Worm (Caenorhabditis elegans) whole organism, L1 larva: Measurements from ENCODE around the gene sma-10.

Experiments
- F16B12.6 ChIP-seq: fragments of 150-350 bp; optimal IDR thresholded peaks from 2 replicates; lab custom pipeline; 2014; ENCODE audit warnings: missing biosample characterization, missing genetic modification characterization
- efl-1 ChIP-seq, 4 experiments: fragments of 150-350 bp; optimal IDR thresholded peaks in 3 of 4; peaks in 1 of 4; 1 replicate in 1 of 4; 2 replicates in 3 of 4; lab custom pipeline; 2014; ENCODE audit warnings: missing biosample characterization in 2 of 4, missing genetic modification characterization in 2 of 4, missing genetic modification reagents in 2 of 4
- fos-1 ChIP-seq: fragments of 150-350 bp; optimal IDR thresholded peaks from 2 replicates; lab custom pipeline; 2014; ENCODE audit warnings: missing biosample characterization, missing genetic modification characterization
- grh-1 ChIP-seq: fragments of 200-800 bp; sonication (Bioruptor generic); IDR thresholded peaks from 2 replicates; pipeline ENCODE4 v1.3.6; 2022; ENCODE audit warnings: missing genetic modification reagents, missing genetic modification characterization, missing compliant biosample characterization
- isw-1 ChIP-seq: fragments of 200-800 bp; sonication (Bioruptor generic); IDR thresholded peaks from 2 replicates; pipeline ENCODE4 v1.3.6; 2022; ENCODE audit warnings: missing genetic modification characterization, missing compliant biosample characterization
- lin-35 ChIP-seq, 2 experiments: fragments of 150-350 bp; optimal IDR thresholded peaks; 2 replicates each; lab custom pipeline; 2014; ENCODE audit warnings: missing biosample characterization in 2 of 2, missing genetic modification characterization in 2 of 2, missing genetic modification reagents in 2 of 2
- lsy-2 ChIP-seq, 2 experiments: fragments of 150-350 bp; optimal IDR thresholded peaks; 2 replicates each; lab custom pipeline; 2014; ENCODE audit warnings: missing biosample characterization in 2 of 2, missing genetic modification characterization in 2 of 2
- mep-1 ChIP-seq: fragments of 150-350 bp; optimal IDR thresholded peaks from 2 replicates; lab custom pipeline; 2014; ENCODE audit warnings: missing biosample characterization, missing genetic modification characterization
- nhr-237 ChIP-seq: fragments of 150-350 bp; optimal IDR thresholded peaks from 2 replicates; lab custom pipeline; 2014; ENCODE audit warnings: missing biosample characterization, missing genetic modification characterization
- nhr-28 ChIP-seq: fragments of 150-350 bp; optimal IDR thresholded peaks from 2 replicates; lab custom pipeline; 2014; ENCODE audit warnings: missing biosample characterization, missing genetic modification characterization
- nhr-76 ChIP-seq: sonication (generic microtip); optimal IDR thresholded peaks from 2 replicates; lab custom pipeline; 2017; ENCODE audit warnings: missing biosample characterization, missing genetic modification characterization
- pqm-1 ChIP-seq: sonication (generic microtip); optimal IDR thresholded peaks from 3 replicates; lab custom pipeline; 2017; ENCODE audit warnings: missing biosample characterization, missing genetic modification characterization
- ztf-11 ChIP-seq, 2 experiments: sonication (generic microtip); optimal IDR thresholded peaks; 2 replicates each; lab custom pipeline; 2016 to 2017; ENCODE audit warnings: missing genetic modification characterization in 2 of 2, missing biosample characterization in 1 of 2, missing compliant biosample characterization in 1 of 2

ce11 chrIV:306572-306971 lies 32.4 kb downstream of the sma-10 start:
- TF ChIP-seq grh-1 (GFP tag; lab: Robert Waterston, UW) (no peak), efl-1 (optimal IDR thresholded peaks at IDR 0.05; lab: Kevin White, UChicago) (peak; percentile 15 to 38), efl-1 (GFP tag; optimal IDR thresholded peaks at IDR 0.05 in 1 of 2; lab: Kevin White, UChicago) (peak in 1 of 2 experiments; percentile 11), lsy-2 (tag; optimal IDR thresholded peaks at IDR 0.05; lab: Kevin White, UChicago) (peak in 1 of 2 experiments; percentile 23), fos-1 (tag; lab: Kevin White, UChicago) (no peak), mep-1 (tag; lab: Kevin White, UChicago) (no peak), ztf-11 (tag; optimal IDR thresholded peaks at IDR 0.05; lab: Kevin White, UChicago) (no peak), lin-35 (GFP tag; optimal IDR thresholded peaks at IDR 0.05; lab: Kevin White, UChicago) (peak in 1 of 2 experiments; percentile 14), isw-1 (GFP tag; lab: Robert Waterston, UW) (no peak), nhr-237 (tag; lab: Kevin White, UChicago) (no peak), F16B12.6 (tag; lab: Kevin White, UChicago) (no peak), nhr-28 (tag; lab: Kevin White, UChicago) (no peak), pqm-1 (tag; lab: Kevin White, UChicago) (no peak), nhr-76 (no peak)
